Worm (Caenorhabditis elegans): ENCODE data around the gene gad-3.

DNA sequence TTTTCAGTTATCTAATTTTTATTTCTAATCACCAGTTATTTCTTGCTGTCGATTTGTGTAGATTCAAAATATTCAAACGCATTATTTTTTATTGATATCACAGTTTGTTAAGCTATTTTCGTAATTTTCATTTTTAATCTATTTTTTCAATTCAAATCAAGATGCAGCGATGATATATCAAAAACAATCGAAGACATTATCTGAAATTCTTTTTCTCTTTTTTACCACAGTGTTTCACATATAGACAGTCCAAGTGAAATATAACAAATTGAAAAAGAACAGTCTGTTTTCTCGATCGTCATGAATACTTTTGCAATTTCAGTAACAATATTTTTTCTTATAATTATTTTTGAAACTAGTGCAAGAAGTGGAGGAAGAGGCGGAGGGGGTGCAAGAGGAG lies 47.5 kb downstream of the gad-3 start, which contains the start of gene F21C10.5:
- TF ChIP-seq unc-62 (GFP tag; optimal IDR thresholded peaks at IDR 0.05) (no peak), mab-5 (tag; optimal IDR thresholded peaks at IDR 0.05) (no peak), nhr-12 (tag; optimal IDR thresholded peaks at IDR 0.05) (no peak), elt-1 (tag; optimal IDR thresholded peaks at IDR 0.05; ENCODE audit: borderline replicate concordance, insufficient read depth) (no peak), nhr-237 (tag; optimal IDR thresholded peaks at IDR 0.05) (no peak)
